Worm (Caenorhabditis elegans): ENCODE measurements around the gene srg-28.

- TF ChIP-seq elt-2 (tag; optimal IDR thresholded peaks at IDR 0.05) (no peak), nhr-237 (tag; optimal IDR thresholded peaks at IDR 0.05) (no peak), blmp-1 (tag; optimal IDR thresholded peaks at IDR 0.05) (no peak), ama-1 (optimal IDR thresholded peaks at IDR 0.05) (no peak)
Observed at ce11 chrV:5336884-5337283, 2.2 kb downstream of the srg-28 start, which contains the start of gene srg-29.
